Fruit fly (Drosophila melanogaster): ENCODE measurements around the gene PGRP-LD.

Gene PGRP-LD

DNA sequence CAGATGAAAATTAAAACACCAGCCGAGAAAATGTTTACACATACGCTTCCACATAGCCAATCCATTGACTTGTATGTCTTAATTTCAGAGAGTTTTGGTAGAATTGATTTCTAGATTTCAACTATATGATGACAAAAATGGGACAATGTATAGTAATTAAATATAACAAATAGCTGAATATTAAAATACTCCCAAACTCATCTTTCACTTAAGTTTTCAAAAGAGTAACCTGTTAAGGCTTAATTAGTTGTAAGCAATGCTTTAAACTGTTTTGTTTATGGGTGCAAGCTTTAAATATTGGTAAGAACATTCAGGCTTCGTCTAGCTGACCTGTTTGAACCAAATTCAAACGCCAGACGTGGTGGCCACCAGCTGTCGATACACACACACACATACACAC is 48.8 kb downstream of the PGRP-LD start (continued):
- TF ChIP-seq CG7839 (tag; optimal IDR thresholded peaks at IDR 0.05) (peak; percentile 48), toy (GFP tag; IDR thresholded peaks at IDR 0.05) (no peak), B-H1 (GFP tag; IDR thresholded peaks at IDR 0.05) (no peak), CG18599 (GFP tag; optimal IDR thresholded peaks at IDR 0.05) (no peak), tio (GFP tag; optimal IDR thresholded peaks at IDR 0.05) (no peak), CG10565 (GFP tag; optimal IDR thresholded peaks at IDR 0.05) (no peak), sug (tag; optimal IDR thresholded peaks at IDR 0.05) (no peak), sens (GFP tag) (peak; percentile 79), Dll (GFP tag; IDR thresholded peaks at IDR 0.05; ENCODE audit: partially characterized antibody) (no peak), CG17912 (GFP tag; optimal IDR thresholded peaks at IDR 0.05) (no peak), run (tag; optimal IDR thresholded peaks at IDR 0.05) (no peak), CG4360 (GFP tag; IDR thresholded peaks at IDR 0.05) (no peak), maf-S (GFP tag; optimal IDR thresholded peaks at IDR 0.05) (no peak), CG31224 (GFP tag; IDR thresholded peaks at IDR 0.05) (no peak), Bgb (GFP tag; IDR thresholded peaks at IDR 0.05; ENCODE audit: partially characterized antibody) (no peak), fd64A (GFP tag; optimal IDR thresholded peaks at IDR 0.05) (no peak), chn (GFP tag; optimal IDR thresholded peaks at IDR 0.05) (no peak), bcd (GFP tag; optimal IDR thresholded peaks at IDR 0.05) (peak; percentile 26), usp (GFP tag; optimal IDR thresholded peaks at IDR 0.05) (no peak), btn (GFP tag; optimal IDR thresholded peaks at IDR 0.05) (no peak), CG15601 (tag; optimal IDR thresholded peaks at IDR 0.05) (no peak), br (optimal IDR thresholded peaks at IDR 0.05) (no peak), kni (GFP tag; optimal IDR thresholded peaks at IDR 0.05) (no peak), NC2α (GFP tag; optimal IDR thresholded peaks at IDR 0.05) (no peak), sqz (GFP tag; optimal IDR thresholded peaks at IDR 0.05) (no peak), pan (optimal IDR thresholded peaks at IDR 0.05) (no peak), pan (GFP tag; optimal IDR thresholded peaks at IDR 0.05 in 1 of 2, IDR thresholded peaks at IDR 0.05 in 1 of 2) (no peak), CG14710 (tag; optimal IDR thresholded peaks at IDR 0.05) (peak; percentile 9), CG3995 (GFP tag; optimal IDR thresholded peaks at IDR 0.05) (no peak), CG10147 (GFP tag; optimal IDR thresholded peaks at IDR 0.05) (no peak), ewg (GFP tag; optimal IDR thresholded peaks at IDR 0.05) (peak; percentile 2), jigr1 (GFP tag; IDR thresholded peaks at IDR 0.05) (no peak), schlank (tag; optimal IDR thresholded peaks at IDR 0.05) (no peak), ham (GFP tag; IDR thresholded peaks at IDR 0.05) (no peak), Dip2 (GFP tag; IDR thresholded peaks at IDR 0.05) (no peak), tup (GFP tag; optimal IDR thresholded peaks at IDR 0.05) (no peak), aop (GFP tag; IDR thresholded peaks at IDR 0.05) (no peak), vnd (GFP tag; IDR thresholded peaks at IDR 0.05; ENCODE audit: partially characterized antibody) (no peak), onecut (GFP tag; IDR thresholded peaks at IDR 0.05) (no peak), Gsc (GFP tag; IDR thresholded peaks at IDR 0.05) (no peak), E2f1 (GFP tag; IDR thresholded peaks at IDR 0.05) (no peak), zen2 (GFP tag; IDR thresholded peaks at IDR 0.05; ENCODE audit: partially characterized antibody) (no peak), en (GFP tag; optimal IDR thresholded peaks at IDR 0.05) (no peak), Ets65A (GFP tag) (no peak), CG10267 (tag; optimal IDR thresholded peaks at IDR 0.05) (peak; percentile 15), repo (GFP tag; optimal IDR thresholded peaks at IDR 0.05) (no peak), CG18262 (tag; optimal IDR thresholded peaks at IDR 0.05) (peak; percentile 57), Optix (GFP tag; IDR thresholded peaks at IDR 0.05) (no peak), CG3726 (GFP tag; IDR thresholded peaks at IDR 0.05) (no peak), Awh (GFP tag; IDR thresholded peaks at IDR 0.05) (no peak), cato (GFP tag; optimal IDR thresholded peaks at IDR 0.05; ENCODE audit: borderline replicate concordance) (no peak), so (GFP tag; IDR thresholded peaks at IDR 0.05) (no peak), dysf (GFP tag; IDR thresholded peaks at IDR 0.05) (peak; percentile 47; the same call in 1 of the 3 replicates)
